Worm (Caenorhabditis elegans): Measurements from ENCODE around the gene B0348.1.

B0348.1 gene

ce11 chrV:53286-53685, 4.6 kb downstream of the B0348.1 start (continued):
- peak; percentile 31 for TF ChIP-seq pha-4 (tag; optimal IDR thresholded peaks at IDR 0.05)
- peak; percentile 7 for TF ChIP-seq jun-1 (tag; optimal IDR thresholded peaks at IDR 0.05)
- TF ChIP-seq ceh-82 (tag; optimal IDR thresholded peaks at IDR 0.05): no peak
- peak; percentile 25 for TF ChIP-seq mdl-1 (tag; optimal IDR thresholded peaks at IDR 0.05)
- TF ChIP-seq nhr-67 (tag; optimal IDR thresholded peaks at IDR 0.05): no peak
- no peak for TF ChIP-seq unc-39 (tag; optimal IDR thresholded peaks at IDR 0.05)
- no peak for TF ChIP-seq ceh-28 (tag; optimal IDR thresholded peaks at IDR 0.05)
- no peak for TF ChIP-seq nhr-11 (tag; optimal IDR thresholded peaks at IDR 0.05)
- no peak for TF ChIP-seq egl-5 (tag; optimal IDR thresholded peaks at IDR 0.05)
- no peak for TF ChIP-seq sea-2 (GFP tag; optimal IDR thresholded peaks at IDR 0.05)
- TF ChIP-seq R02D3.7 (tag; optimal IDR thresholded peaks at IDR 0.05): no peak
- no peak for TF ChIP-seq ZK546.5 (tag; optimal IDR thresholded peaks at IDR 0.05)

DNA sequence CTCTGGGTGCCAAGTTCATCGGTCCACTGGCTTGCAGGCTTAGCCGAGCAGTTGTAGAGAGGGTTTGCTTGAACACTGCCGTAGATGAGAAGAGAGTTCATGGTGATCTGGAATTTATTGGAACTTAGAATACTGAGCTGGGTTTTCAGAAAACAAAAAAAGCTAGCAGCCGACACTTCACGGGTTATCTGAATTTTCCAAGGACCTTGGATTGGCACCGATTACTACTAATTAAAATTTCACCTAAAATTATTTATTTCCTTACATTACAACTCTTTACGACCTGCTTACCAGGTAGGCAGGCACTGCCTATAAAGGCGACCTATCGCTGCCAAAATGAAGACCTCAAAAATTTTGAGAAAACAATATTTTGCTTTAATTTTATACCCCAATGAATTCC, 7.2 kb downstream of the B0348.1 start, which contains the start of gene srt-52:
TSS of gene srt-52 (minus strand) at position 101 of the 400 bp plus-strand sequence.
- no peak for TF ChIP-seq fkh-2 (tag; optimal IDR thresholded peaks at IDR 0.05)
- TF ChIP-seq mdl-1 (tag; optimal IDR thresholded peaks at IDR 0.05): no peak
- TF ChIP-seq fkh-10 (GFP tag; optimal IDR thresholded peaks at IDR 0.05): no peak
- no peak for TF ChIP-seq lsy-12 (tag; optimal IDR thresholded peaks at IDR 0.05)
- TF ChIP-seq skn-1 (tag; optimal IDR thresholded peaks at IDR 0.05): no peak
- no peak for TF ChIP-seq lin-15B (tag; optimal IDR thresholded peaks at IDR 0.05)
- TF ChIP-seq nhr-67 (tag; optimal IDR thresholded peaks at IDR 0.05): no peak
- no peak for TF ChIP-seq ceh-16 (tag; optimal IDR thresholded peaks at IDR 0.05)
- TF ChIP-seq lin-39 (tag; optimal IDR thresholded peaks at IDR 0.05): no peak
- no peak for TF ChIP-seq nhr-76 (tag; optimal IDR thresholded peaks at IDR 0.05)
- TF ChIP-seq elt-3 (tag; optimal IDR thresholded peaks at IDR 0.05): no peak
- TF ChIP-seq fos-1 (tag; optimal IDR thresholded peaks at IDR 0.05): no peak
- no peak for TF ChIP-seq mml-1 (tag; optimal IDR thresholded peaks at IDR 0.05)
- TF ChIP-seq ZK546.5 (tag; optimal IDR thresholded peaks at IDR 0.05): no peak
- TF ChIP-seq egl-5 (tag; optimal IDR thresholded peaks at IDR 0.05): no peak
- TF ChIP-seq jun-1 (tag; optimal IDR thresholded peaks at IDR 0.05): no peak
- no peak for TF ChIP-seq nhr-25 (tag; optimal IDR thresholded peaks at IDR 0.05)
- TF ChIP-seq unc-62 (GFP tag; optimal IDR thresholded peaks at IDR 0.05): no peak
- no peak for TF ChIP-seq sea-2 (GFP tag; optimal IDR thresholded peaks at IDR 0.05)

DNA sequence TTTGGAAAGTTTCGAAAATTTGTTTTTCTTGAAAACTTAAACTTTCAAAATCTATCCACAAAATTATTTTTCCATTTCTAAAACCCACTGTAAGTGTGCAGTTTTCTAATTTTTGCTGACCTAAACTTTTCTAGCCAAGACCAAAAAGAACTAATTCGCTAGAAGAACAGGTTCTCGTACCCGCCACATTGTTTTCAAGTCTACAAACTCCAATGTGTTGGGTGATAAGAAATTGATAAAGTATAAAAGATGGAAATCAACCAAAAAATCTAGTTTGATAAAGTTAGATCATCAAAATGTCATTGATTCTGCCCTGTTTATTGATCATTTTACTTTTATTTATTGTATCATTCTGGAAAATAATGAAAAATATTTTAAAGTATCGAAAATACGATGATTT, 10.2 kb downstream of the B0348.1 start, which contains the start of gene cyp-29A3:
TSS of gene cyp-29A3 (plus strand) at position 269 of the 400 bp plus-strand sequence.
- no peak for TF ChIP-seq ztf-11 (tag; optimal IDR thresholded peaks at IDR 0.05)
- no peak for TF ChIP-seq daf-12 (tag; optimal IDR thresholded peaks at IDR 0.05)
- TF ChIP-seq unc-62 (GFP tag; optimal IDR thresholded peaks at IDR 0.05): no peak
- no peak for TF ChIP-seq hmg-11 (tag; optimal IDR thresholded peaks at IDR 0.05)
- peak; percentile 20 for TF ChIP-seq elt-2 (tag; optimal IDR thresholded peaks at IDR 0.05)
- TF ChIP-seq elt-1 (tag; optimal IDR thresholded peaks at IDR 0.05): no peak

DNA sequence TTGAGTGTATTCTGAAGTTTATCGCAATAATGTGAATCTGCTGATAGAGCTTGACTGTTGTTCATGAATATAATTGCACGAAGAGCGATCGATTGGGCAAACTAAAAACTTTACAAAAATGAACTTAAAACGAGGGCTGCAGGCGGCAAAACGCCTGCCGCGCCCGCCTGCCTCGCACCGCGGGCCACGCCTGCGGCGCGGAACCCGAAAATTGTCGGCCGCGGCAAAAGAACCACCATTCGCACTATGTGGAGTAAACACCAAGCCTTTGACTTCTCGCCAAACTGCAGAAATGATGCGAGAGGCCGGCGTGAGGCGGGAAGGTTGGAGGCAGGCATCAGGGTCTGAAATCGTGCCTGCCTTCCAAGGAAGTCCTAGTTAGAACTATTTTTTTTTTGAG, 15.2 kb downstream of the B0348.1 start:
- TF ChIP-seq hmg-11 (tag; optimal IDR thresholded peaks at IDR 0.05) (no peak), skn-1 (tag; optimal IDR thresholded peaks at IDR 0.05) (no peak), elt-3 (tag; optimal IDR thresholded peaks at IDR 0.05) (no peak), ceh-16 (tag; optimal IDR thresholded peaks at IDR 0.05) (no peak), fkh-2 (tag; optimal IDR thresholded peaks at IDR 0.05) (no peak), tbx-2 (tag; optimal IDR thresholded peaks at IDR 0.05) (no peak), fkh-10 (GFP tag; optimal IDR thresholded peaks at IDR 0.05) (no peak), nhr-28 (tag; optimal IDR thresholded peaks at IDR 0.05) (no peak), nhr-11 (tag; optimal IDR thresholded peaks at IDR 0.05) (no peak), ceh-9 (tag; optimal IDR thresholded peaks at IDR 0.05) (no peak)

DNA sequence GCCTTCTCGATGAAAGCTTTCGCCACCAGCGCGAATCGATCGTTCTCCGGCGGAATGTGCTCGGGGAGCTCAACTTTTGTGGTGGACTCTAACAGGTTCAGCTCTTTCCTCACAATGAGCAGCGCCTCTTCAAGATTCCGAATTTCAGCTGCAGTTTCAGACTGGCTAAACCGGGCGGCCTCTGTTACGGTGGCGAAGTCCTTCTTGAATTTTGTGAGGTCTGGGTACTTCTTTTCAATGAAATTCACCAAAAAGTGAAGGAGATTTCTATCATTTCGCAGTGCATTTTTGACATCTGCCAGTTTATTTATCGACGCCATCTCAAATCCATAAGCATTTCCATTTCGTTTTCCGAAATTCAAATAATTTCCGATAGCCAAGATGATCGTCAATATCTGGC, 17.8 kb downstream of the B0348.1 start:
- TF ChIP-seq nhr-76 (tag; optimal IDR thresholded peaks at IDR 0.05) (no peak), ZK546.5 (tag; optimal IDR thresholded peaks at IDR 0.05) (no peak), jun-1 (tag; optimal IDR thresholded peaks at IDR 0.05) (no peak), nhr-237 (tag; optimal IDR thresholded peaks at IDR 0.05) (no peak), nhr-12 (tag; optimal IDR thresholded peaks at IDR 0.05) (no peak), ztf-4 (tag; optimal IDR thresholded peaks at IDR 0.05) (no peak), mml-1 (tag; optimal IDR thresholded peaks at IDR 0.05) (no peak), nhr-77 (tag; optimal IDR thresholded peaks at IDR 0.05) (no peak), pqm-1 (tag; optimal IDR thresholded peaks at IDR 0.05) (no peak), snpc-4 (tag; optimal IDR thresholded peaks at IDR 0.05) (no peak), elt-3 (tag; optimal IDR thresholded peaks at IDR 0.05) (no peak), sea-2 (GFP tag; optimal IDR thresholded peaks at IDR 0.05) (no peak), ceh-82 (tag; optimal IDR thresholded peaks at IDR 0.05) (no peak), ama-1 (optimal IDR thresholded peaks at IDR 0.05) (no peak), skn-1 (tag; optimal IDR thresholded peaks at IDR 0.05) (no peak), nhr-28 (tag; optimal IDR thresholded peaks at IDR 0.05) (no peak)

All from whole organism, L3 larva.